Worm (Caenorhabditis elegans) whole organism, L4 larva: ENCODE measurements around the gene F33C8.4.
A peak's percentile ranks its signal among the peaks of the same experiment; 100 is the strongest.

Experiments used
- aha-1 ChIP-seq: fragments of 150-350 bp; peaks from one replicate; lab custom pipeline; 2014; ENCODE audit warnings: missing biosample characterization, missing genetic modification characterization
- aly-2 ChIP-seq: sonication (generic microtip); optimal IDR thresholded peaks from 2 replicates; lab custom pipeline; 2018; ENCODE audit warnings: missing biosample characterization, missing genetic modification characterization
- dpl-1 ChIP-seq: fragments of 150-350 bp; optimal IDR thresholded peaks from 2 replicates; lab custom pipeline; 2014; ENCODE audit warnings: missing biosample characterization, missing genetic modification reagents, missing genetic modification characterization
- egl-27 ChIP-seq: sonication (generic microtip); optimal IDR thresholded peaks from 3 replicates; lab custom pipeline; 2017; ENCODE audit warnings: missing biosample characterization, missing genetic modification reagents, missing genetic modification characterization
- lin-38 ChIP-seq: fragments of 200-800 bp; sonication (Bioruptor generic); IDR thresholded peaks from 2 replicates; pipeline ENCODE4 v1.3.6; 2022; ENCODE audit warnings: missing genetic modification reagents, missing genetic modification characterization, missing compliant biosample characterization
- mdl-1 ChIP-seq, 2 experiments: fragments of 150-350 bp in 1 of 2; sonication (generic microtip) in 1 of 2; optimal IDR thresholded peaks; 2 replicates each; lab custom pipeline; 2014 to 2017; ENCODE audit warnings: missing biosample characterization in 2 of 2, missing genetic modification characterization in 2 of 2
- mxl-3 ChIP-seq: fragments of 200-800 bp; sonication (Bioruptor generic); optimal IDR thresholded peaks from 2 replicates; lab custom pipeline; 2018; ENCODE audit warnings: mild to moderate bottlenecking, missing genetic modification characterization, missing compliant biosample characterization
- nhr-11 ChIP-seq: fragments of 150-350 bp; optimal IDR thresholded peaks from 2 replicates; lab custom pipeline; 2014; ENCODE audit warnings: missing biosample characterization, missing genetic modification characterization
- nhr-76 ChIP-seq: fragments of 150-350 bp; optimal IDR thresholded peaks from 2 replicates; lab custom pipeline; 2014; ENCODE audit warnings: missing biosample characterization, missing genetic modification characterization
- pqm-1 ChIP-seq: sonication (generic microtip); optimal IDR thresholded peaks from 2 replicates; lab custom pipeline; 2017; ENCODE audit warnings: missing biosample characterization, missing genetic modification characterization

DNA sequence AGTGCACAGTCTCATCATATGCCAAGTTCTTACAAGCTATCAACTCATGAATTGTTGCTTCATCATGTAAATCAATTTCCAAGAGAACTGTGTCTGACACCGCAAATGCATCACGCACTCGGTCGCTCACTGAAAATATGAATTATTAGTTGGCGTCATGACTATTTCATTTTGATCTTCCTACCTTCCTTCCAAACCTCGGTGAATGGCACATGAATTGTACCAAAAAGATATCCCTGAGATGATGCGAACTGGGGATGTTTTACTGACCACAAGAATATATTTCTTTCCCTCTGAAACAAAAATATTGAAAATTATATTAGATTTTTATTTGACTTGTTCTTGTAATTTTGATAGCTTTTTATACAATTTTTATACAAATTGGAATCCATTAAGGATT lies 28.1 kb downstream of the F33C8.4 start:
- TF ChIP-seq nhr-76 (tag; lab: Kevin White, UChicago) (no peak), mdl-1 (tag; optimal IDR thresholded peaks at IDR 0.05; lab: Kevin White, UChicago) (no peak), dpl-1 (GFP tag; lab: Kevin White, UChicago) (no peak), pqm-1 (tag; lab: Kevin White, UChicago) (no peak), egl-27 (tag; lab: Kevin White, UChicago) (no peak), aly-2 (tag; lab: Kevin White, UChicago) (no peak), lin-38 (no peak), aha-1 (peak; percentile 89), nhr-11 (no peak), mxl-3 (GFP tag; lab: Kevin White, UChicago) (no peak)
